Fruit fly (Drosophila melanogaster) whole organism: Measurements from ENCODE around the gene Pxd.

Experiments used
- CG8478 ChIP-seq: fragments of >200 bp; optimal IDR thresholded peaks from 2 replicates; lab custom pipeline; 2018; ENCODE audit warnings: inconsistent platforms
- Dll ChIP-seq: fragments of >200 bp; optimal IDR thresholded peaks from 2 replicates; lab custom pipeline; 2017
- pan ChIP-seq: fragments of >200 bp; optimal IDR thresholded peaks from 2 replicates; lab custom pipeline; 2017
- psq ChIP-seq: fragments of >200 bp; optimal IDR thresholded peaks from 2 replicates; lab custom pipeline; 2017
- usp ChIP-seq: fragments of >200 bp; optimal IDR thresholded peaks from 2 replicates; lab custom pipeline; 2017; ENCODE audit warnings: missing biosample characterization, missing genetic modification characterization, mixed read lengths

DNA sequence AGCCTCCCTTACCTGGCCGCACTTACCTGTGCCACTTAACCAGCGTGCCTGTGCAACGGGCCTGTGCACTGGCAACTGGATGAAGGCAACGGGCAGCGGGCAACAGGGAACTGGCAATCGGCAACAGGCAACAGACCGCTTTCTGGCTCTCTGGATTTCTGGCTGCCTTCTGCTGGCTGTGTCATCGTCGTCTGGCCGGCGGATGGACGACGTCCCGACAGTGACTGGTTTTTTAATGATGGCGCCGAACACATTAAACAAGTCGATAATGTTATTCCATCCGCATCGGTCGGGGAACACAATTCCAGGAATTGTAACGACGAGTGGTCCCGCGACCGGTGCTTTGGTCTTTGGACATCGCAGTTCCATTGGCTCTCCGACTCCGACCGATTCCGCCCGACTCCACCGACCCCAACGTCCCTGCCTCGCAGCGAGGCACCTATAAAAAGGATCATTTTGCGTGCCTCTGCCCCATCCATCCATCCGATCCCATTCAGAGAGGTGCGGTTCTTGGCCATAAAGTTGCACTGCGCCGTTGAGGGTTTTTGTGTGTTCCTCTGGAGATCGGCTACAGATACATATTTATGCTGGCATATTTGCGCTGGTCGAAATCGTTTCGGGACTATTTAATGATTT lies 47.5 kb downstream of the Pxd start:
- TF ChIP-seq psq (lab: Kevin White, UChicago) (no peak), pan (lab: Kevin White, UChicago) (no peak), usp (GFP tag; lab: Kevin White, UChicago) (no peak), Dll (lab: Kevin White, UChicago) (peak; percentile 13), CG8478 (no peak)
